Worm (Caenorhabditis elegans) whole organism, dauer: ENCODE results near the gene R151.2.

Experiments used
- unc-62 ChIP-seq: sonication (generic microtip); optimal IDR thresholded peaks from 2 replicates; lab custom pipeline; 2017; ENCODE audit warnings: missing biosample characterization, missing genetic modification reagents, missing genetic modification characterization

Gene R151.2

DNA sequence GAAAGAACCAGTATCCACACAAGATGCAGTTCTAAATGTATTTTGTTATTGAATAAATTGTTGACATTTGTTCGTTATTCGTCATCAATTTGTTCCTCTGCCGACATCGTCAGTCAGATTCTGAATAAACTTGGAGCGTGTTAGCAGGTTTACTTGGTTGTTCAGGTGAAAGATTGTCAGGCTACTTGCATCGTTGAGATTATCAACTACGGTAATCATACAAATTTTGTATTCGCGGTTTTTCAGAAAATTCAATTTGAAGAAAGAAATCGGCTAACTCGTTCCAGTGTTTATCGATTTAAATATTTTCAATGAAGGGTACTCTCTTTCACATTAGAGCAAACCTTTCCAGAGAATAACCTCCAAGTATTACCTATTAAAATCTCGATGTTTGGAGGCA lies at the start of gene R151.2:
Gene R151.2 (plus strand): TSS at position 247 of the 400 bp plus-strand sequence.
- no peak for TF ChIP-seq unc-62

DNA sequence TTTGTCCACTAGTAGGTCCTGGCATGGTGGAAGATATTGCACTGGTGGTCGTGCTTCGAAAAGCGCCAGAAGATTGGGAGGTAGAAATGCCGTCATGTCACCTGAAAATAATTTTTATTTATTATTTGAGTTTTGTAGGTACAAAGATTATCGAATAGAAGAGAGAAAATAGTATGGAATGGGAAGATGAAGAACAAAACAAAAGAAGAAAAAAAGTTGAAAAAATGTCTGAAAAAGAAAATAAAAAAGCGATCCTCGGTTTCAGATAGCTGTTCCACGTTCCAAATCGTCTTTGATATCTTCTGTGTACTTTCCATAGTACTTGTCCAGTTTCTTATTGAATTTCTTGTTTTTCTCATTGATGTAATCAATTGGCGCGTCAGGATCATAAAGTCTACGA lies 48.7 kb upstream of the R151.2 start, which contains the start of gene rnp-7:
Gene rnp-7 (minus strand): TSS at position 101 of the 400 bp plus-strand sequence.
- TF ChIP-seq unc-62: no peak

DNA sequence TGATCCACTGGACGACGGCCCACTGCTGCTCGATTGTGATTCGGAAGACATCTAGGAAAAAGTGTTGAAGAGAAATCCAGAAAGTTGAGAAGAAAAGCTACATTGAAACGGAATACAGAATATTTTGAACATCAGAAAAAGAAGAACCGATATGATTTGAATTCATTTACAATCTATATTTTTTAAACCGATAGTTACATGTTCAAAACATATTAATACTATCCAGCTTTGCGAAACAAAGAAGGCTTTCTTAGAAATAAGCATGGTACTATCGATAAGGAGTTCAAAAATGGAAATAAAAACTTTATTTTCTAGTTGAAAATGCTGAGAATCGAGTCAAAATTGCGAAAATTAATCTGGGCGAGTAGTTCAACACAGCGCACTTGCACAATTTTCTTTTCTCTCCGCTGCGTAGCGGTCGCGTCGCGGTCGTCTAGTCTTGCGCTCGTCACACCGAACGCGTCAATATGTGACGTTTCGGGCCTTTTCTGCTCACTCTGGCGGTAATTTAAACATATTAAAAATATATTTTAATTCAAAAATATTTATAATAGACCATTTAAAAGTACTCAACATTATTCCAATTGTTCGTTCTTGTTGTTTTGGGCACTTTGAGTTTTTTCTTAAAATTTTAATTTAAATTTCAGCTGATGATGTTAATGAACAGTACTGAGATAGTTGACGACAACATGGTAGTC lies 47.6 kb upstream of the R151.2 start, which contains the start of the genes syf-2 and K04G7.1:
Gene syf-2 (minus strand): TSS at position 51 of the 698 bp plus-strand sequence.
Gene K04G7.1 (plus strand): TSS at position 648 of the 698 bp plus-strand sequence.
- no peak for TF ChIP-seq unc-62

DNA sequence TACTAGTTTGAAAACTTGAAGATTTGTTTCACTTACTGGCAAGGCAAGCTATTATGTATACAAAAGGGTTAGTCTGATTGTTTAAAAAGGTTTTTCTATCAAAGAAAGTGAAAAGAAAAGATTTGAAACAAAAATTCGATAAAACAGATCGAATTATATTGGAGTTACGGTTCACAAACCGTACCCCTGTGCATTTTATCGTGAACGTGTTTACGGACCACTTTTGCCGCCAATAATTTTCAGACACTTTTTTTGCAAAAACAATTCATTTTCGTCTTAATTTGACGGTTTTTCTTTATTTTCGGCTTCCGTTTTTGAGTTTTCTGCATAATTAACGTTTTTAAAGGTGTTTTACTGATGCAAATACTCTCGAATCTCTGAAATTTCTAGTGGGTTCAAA lies 44.5 kb upstream of the R151.2 start:
- TF ChIP-seq unc-62: no peak

DNA sequence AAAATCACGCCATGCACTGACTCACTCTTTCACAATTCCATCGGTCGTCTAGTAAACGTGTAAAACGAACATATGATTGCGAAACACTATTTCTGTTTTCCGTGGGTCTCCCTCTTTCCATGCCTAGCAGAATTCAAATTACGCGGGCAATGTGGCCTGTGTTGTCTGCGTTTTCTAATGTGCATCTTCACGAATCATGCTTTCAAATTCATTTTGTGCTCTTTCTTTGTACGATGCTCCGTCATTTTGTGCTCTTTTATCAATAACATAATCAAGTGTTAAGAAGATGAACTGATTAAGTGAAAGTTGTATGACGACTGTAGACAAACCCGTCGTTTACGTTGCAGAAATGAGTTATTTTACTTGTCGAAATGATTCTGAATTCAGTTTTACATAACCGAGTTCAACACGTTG lies 43.9 kb upstream of the R151.2 start:
- no peak for TF ChIP-seq unc-62

DNA sequence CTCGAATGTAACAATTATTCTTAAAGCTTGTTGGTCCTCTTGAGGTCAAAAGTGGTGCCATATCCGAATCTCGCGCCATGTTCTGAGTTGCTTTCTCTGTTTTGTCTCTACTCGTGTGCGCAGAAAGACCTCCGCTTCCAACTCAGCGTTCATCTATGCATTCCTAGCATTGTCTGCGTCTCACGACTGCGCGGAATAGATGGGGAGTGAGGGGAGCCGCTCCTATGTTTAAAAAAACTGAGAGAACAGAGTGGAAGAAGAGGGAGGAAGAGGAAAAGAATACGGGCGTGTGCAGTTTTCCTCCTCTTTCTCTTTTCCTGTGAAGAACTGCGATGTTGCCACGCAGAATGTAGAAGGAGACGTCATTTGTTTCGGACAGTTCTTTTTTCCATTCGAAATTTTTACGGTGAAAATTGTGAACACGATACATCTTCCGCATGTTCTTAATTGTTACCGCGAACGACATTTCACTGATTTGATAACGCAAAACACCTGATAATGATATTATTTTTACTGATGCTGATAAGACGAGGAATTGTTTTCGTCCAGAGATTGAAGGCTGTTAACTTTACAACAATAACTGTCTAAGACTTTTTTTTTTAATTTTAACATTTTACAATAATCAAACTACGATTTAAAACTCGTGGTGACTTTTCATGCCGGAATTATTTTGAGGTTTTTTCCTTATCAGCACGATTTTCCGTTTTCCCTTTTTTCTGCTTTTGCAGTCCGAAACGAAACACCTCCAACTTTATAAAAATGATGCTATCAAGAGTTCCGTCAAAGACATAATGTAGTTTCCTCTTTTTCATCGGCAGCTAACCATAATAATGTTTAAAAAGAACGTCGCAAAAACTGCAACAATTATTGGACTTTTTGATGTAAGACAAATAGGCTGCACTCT lies 42.9 kb upstream of the R151.2 start:
- TF ChIP-seq unc-62: no peak

DNA sequence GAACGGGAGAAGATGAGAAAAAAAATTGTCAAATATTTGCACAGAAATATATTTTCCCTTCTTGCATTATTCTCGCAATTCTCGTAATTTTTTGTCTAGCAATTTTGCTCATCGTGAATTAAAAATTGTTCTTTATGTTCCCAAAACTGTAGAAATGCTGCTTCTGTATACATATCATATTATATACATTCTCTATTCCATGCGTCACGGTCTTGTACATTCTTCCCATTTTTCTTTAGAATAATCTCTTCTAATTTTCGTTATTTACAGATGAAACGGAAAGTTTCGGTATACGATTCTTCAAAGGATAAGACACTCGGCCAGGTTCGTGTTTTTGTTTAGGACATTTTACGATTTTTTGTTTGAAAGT lies 42.2 kb upstream of the R151.2 start, which contains the start of gene acs-4:
Gene acs-4 (plus strand): TSS at position 271 of the 370 bp plus-strand sequence.
- no peak for TF ChIP-seq unc-62

DNA sequence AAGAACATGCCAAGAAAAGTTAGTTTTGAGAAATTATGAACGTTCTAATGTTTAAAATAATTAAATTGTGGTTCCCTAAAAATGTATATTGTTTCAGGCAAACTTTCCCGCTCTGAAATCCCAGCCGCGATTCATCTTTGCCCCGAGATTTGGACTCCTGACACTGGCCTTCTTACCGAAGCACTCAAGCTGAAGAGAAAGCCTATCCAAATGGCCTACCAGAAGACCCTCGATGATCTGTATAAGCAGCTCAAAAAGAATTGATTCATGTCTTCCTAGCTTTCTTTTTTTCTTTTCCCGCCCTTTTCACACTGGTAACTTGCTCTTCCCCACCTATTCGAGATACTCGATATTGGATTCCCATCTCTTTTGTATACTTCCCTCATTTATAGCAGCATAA lies 39.7 kb upstream of the R151.2 start:
- no peak for TF ChIP-seq unc-62

DNA sequence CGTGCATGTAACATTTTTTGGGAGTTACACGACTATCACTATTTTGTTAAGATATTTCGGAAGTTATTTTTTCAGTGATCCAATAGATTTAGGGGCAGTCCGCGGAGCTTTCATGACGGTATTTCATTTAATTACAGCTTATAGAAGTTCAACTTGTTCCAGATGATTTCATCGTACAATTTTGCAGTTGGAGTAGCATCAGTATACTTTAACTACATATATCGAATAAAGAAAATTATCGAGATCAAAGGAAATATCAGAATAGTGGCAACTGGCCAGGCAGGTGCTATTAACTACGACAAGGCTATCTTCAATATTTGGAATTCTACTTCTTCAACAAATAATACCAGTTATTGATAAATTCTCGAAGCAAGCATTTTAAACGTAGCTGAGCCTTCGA lies 31.3 kb upstream of the R151.2 start:
- TF ChIP-seq unc-62: no peak

DNA sequence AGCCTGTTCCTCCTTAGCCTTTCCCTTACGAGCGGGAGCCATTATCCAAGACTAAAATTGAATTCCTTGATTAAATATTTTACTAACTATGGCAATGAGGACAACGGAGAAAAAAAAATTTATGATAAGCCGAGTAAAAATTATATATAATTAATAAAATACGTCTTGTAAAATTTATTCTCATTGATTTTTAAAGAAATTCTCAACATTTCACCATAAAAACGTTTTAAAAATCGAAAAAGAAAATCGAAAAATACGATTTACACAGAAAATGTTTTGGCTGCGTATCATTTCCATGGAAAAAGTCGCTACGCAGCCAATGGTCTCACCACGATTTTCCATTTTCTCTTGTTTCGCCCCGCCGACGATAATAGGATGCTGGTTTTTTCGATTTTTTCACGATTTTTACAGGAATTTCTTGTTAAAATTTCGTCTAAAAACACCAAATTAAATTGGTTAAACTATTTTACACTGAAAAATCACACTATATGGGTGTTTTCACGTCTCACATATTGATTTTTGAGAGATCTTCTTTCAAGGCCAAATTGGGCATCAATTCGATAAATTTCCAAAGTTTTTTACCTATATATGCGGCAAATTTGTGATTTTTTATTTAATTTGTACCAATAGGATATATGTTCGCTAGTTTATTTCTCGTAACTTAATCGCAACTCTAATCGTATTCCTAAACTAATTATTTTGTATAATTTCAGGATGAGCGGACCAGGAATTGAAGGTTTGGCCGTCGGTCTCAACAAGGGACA lies 30.0 kb upstream of the R151.2 start, which contains the start of the genes rps-14 and rpl-36:
Gene rps-14 (minus strand): TSS at position 51 of the 764 bp plus-strand sequence.
Gene rpl-36 (plus strand): TSS at position 714 of the 764 bp plus-strand sequence.
- TF ChIP-seq unc-62: no peak

DNA sequence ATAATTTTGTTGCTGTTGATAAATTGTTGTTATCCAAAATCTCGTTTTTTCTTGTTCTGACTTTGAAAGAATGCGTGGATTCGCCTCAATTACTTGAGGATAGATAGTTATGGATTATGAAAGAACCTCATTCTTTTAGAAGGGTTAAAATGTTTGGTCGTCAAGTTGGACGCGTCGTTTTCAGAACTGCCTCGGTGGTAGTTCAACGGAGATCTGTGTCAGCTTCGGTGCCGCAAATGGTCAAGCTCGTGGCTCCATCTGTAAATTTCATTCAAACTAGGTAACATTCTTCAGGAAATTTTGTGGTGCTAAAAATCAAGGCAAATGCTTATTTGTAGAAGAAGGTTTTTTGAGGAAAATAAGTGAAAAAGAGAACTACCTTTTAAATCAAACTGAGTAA lies 29.2 kb upstream of the R151.2 start, which contains the start of gene ndab-2:
Gene ndab-2 (plus strand): TSS at position 140 of the 400 bp plus-strand sequence.
- no peak for TF ChIP-seq unc-62

DNA sequence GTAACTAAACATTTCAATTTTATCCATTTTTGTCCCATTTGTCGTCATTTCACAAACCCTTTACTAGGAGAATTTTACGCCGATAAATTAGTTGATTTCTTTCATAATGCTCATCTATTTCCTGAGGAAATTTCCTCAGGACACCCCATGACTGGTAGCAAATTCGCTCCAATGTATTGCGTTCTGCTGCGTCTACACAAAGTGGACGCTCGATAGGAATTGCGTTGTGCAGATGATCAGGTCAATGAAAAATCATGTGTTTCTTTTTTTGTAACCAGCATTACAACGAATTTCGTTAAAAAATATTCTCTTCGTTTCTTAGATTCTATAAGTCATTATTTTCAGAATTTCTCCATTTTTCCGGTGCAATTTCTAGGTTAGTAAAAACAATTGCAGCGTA lies 27.9 kb upstream of the R151.2 start, which contains the start of gene epg-4:
Gene epg-4 (plus strand): TSS at position 346 of the 400 bp plus-strand sequence.
- TF ChIP-seq unc-62: no peak

DNA sequence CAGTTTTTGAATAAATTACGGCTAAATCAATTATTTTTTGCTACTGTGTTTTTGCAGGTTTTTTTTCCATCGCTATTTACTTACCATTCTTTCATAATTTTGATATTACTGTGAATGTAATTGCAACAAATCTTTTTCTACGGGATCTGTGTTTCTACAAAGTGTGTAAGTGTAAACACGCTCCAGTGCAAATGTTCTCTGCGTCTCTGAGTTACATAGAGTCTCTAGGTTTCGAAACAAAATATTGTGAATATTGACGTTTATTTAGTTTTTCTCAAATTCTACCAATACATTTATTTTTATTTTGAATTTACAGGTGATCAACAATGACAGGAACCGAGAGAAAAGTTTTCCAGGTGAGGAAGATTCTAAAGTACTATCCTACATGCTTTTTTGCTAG lies 25.7 kb upstream of the R151.2 start, which contains the start of gene yju-2:
Gene yju-2 (plus strand): TSS at position 315 of the 400 bp plus-strand sequence.
- no peak for TF ChIP-seq unc-62

DNA sequence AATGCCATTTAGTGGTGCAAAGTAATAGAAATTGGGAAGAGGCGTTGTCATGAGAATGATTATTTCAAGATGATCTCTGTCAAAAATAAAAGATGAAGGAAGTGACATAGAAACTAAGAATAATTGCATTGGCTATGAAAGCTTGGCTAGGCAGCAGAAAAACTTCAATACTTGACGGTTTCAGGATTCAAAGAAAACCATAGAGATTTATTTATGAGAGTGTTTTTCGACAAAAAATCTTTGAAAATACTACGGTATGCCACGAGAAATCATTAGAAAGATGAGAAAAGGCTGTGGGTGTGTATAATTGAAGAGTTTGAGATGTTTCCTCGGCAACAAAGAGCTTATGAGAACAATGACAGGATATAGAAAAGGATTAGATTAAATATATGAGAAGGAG lies 24.3 kb upstream of the R151.2 start, which contains the start of gene F37C12.14:
Gene F37C12.14 (minus strand): TSS at position 101 of the 400 bp plus-strand sequence.
- no peak for TF ChIP-seq unc-62

DNA sequence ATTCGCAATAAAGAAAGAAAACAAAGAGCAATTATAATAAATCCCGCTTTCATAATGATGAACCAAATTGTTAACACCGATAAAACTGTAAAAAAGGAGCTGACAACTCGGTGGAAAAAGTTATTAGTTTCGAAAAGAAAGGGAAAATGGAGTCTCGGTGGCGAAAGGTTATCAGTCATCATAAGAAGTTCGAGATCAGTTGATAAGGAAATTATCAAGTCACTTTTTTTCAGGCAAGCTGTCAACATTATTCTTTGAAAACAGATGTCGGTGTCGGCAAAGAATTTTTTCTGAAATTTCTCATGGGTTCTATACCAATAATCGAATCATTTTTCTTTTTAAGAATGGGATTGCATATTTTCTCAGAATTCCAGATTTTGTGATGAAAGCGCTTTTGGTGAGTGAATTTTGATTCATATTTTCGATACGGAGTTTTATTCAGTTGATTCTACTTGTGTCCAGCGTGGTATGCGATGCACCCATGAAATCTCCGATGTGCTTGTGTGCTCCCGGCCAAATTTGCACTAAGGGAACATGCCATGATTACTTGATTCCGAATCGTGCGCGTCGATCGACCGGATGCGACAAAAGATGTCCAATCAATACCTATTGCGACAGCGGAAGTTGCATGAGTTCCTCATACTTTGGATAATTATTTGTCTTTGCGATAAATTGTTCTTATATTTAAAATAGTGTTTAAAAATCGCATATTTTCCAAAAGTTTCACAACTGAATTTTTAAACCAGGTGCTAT lies 21.3 kb upstream of the R151.2 start, which contains the start of the genes F37C12.21 and F37C12.10:
Gene F37C12.21 (plus strand): TSS at position 58 of the 753 bp plus-strand sequence.
Gene F37C12.10 (minus strand): TSS at position 85 of the 753 bp plus-strand sequence.
- TF ChIP-seq unc-62: no peak
